Worm (Caenorhabditis elegans): ENCODE results near the gene ced-6.

ced-6 gene

DNA sequence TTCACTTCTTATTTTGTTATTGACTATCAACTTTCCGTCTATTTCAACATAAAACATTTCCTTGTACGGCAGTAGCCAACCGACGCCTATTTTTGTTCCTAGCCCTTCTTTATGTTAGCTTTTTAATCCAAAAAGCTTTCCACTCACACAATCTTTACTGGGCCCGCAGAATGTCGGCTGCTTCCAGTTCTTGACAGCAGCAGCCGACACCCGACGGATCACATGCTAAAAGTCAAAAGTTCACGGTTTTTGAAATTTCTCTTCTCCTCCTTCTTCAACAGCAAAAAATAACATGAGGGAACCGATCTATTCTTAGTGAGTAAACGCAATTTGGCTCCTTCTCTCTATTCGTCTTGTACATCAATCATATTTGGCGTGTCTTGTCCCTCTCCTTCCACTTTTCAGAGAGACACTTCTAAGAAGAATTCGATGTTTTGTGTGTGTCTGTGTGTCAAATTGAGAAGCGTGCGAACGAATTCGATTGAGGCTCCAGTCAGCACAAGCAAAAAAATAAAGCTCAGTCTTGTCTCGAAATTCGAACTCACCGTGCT is 36.9 kb downstream of the ced-6 start:
- no peak for TF ChIP-seq isw-1 (GFP tag; IDR thresholded peaks at IDR 0.05)
- no peak for TF ChIP-seq nhr-84 (tag; optimal IDR thresholded peaks at IDR 0.05)
- TF ChIP-seq nhr-85 (tag) = no peak
- no peak for TF ChIP-seq mab-9 (GFP tag; IDR thresholded peaks at IDR 0.05)
- TF ChIP-seq fkh-10 (GFP tag; optimal IDR thresholded peaks at IDR 0.05) = peak; percentile 89
- TF ChIP-seq snpc-4 (tag; optimal IDR thresholded peaks at IDR 0.05) = peak; percentile 87
- peak; percentile 45 for TF ChIP-seq ces-1 (GFP tag; optimal IDR thresholded peaks at IDR 0.05)
- TF ChIP-seq zip-4 (GFP tag; optimal IDR thresholded peaks at IDR 0.05) = no peak
- TF ChIP-seq egl-13 (tag; optimal IDR thresholded peaks at IDR 0.05) = no peak
- TF ChIP-seq egl-27 (tag; optimal IDR thresholded peaks at IDR 0.05) = no peak
- no peak for TF ChIP-seq nhr-47 (tag; optimal IDR thresholded peaks at IDR 0.05)
- TF ChIP-seq irx-1 (tag; optimal IDR thresholded peaks at IDR 0.05) = no peak
- peak; percentile 69 for TF ChIP-seq lin-14 (GFP tag; optimal IDR thresholded peaks at IDR 0.05)
- TF ChIP-seq lin-39 (tag; optimal IDR thresholded peaks at IDR 0.05) = no peak
- TF ChIP-seq aha-1 (tag; optimal IDR thresholded peaks at IDR 0.05) = no peak
- no peak for TF ChIP-seq nhr-11 (tag; optimal IDR thresholded peaks at IDR 0.05)

DNA sequence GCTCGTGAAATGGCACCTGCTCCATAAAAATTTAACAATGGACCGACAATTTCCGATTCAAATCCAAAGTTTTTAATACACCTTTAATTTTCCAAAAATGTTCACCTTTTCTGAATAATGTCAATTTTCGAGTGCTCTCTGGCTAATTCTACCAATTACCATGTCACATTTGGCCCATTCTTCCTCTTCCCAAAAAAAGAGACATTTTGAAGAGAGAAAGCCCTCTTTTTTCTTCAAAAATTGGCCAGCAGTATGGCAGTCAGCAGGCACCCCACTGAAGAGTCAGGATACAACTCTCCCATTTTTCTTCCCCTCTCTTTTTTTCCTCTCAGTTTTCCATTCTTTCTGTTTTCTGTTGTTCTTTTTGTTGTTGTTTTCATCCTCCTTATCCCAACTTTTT is 38.9 kb downstream of the ced-6 start:
- TF ChIP-seq nhr-19 (GFP tag; conservative IDR thresholded peaks at IDR 0.05) (no peak), irx-1 (tag; optimal IDR thresholded peaks at IDR 0.05) (no peak), hlh-17 (GFP tag; optimal IDR thresholded peaks at IDR 0.05; ENCODE audit: borderline replicate concordance) (no peak), snu-23 (GFP tag; optimal IDR thresholded peaks at IDR 0.05) (no peak), lin-14 (GFP tag; optimal IDR thresholded peaks at IDR 0.05) (peak; percentile 48), lin-35 (GFP tag; optimal IDR thresholded peaks at IDR 0.05) (no peak)

DNA sequence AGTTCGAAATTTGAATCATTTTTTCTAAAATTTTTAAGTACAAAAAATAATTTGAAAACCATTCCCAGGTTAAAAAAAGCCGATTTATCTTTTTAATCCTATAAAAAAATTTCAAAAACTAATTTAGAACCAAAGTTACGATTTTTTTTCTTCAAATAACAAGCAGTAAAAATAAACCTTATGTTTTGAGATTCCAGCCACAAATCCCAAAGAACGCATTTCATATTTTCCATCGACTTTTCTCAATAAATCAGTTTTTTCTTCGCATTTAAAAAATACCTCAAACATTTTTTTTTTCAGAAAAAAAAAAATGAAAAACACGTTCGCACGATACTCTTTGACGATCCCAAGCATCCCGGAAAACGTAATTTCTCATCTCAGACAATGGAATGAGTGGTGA is 39.6 kb downstream of the ced-6 start, which contains the start of gene ckk-1:
ckk-1 (plus strand) TSS at position 301 of the 400 bp plus-strand sequence.
- TF ChIP-seq C04F5.9 (tag; optimal IDR thresholded peaks at IDR 0.05) = no peak
- TF ChIP-seq skn-1 (tag; optimal IDR thresholded peaks at IDR 0.05) = no peak
- TF ChIP-seq tbx-2 (tag; optimal IDR thresholded peaks at IDR 0.05) = no peak
- no peak for TF ChIP-seq nhr-76 (tag; optimal IDR thresholded peaks at IDR 0.05)
- no peak for TF ChIP-seq lin-15B (tag; optimal IDR thresholded peaks at IDR 0.05)
- TF ChIP-seq snu-23 (GFP tag; optimal IDR thresholded peaks at IDR 0.05) = no peak
- TF ChIP-seq aha-1 (tag; optimal IDR thresholded peaks at IDR 0.05) = no peak
- no peak for TF ChIP-seq nhr-20 (tag; optimal IDR thresholded peaks at IDR 0.05)
- TF ChIP-seq swsn-7 (tag; optimal IDR thresholded peaks at IDR 0.05) = no peak
- TF ChIP-seq fos-1 (tag; optimal IDR thresholded peaks at IDR 0.05) = no peak
- TF ChIP-seq sup-37 (GFP tag; optimal IDR thresholded peaks at IDR 0.05) = no peak
- TF ChIP-seq ceh-63 (GFP tag; optimal IDR thresholded peaks at IDR 0.05) = no peak
- TF ChIP-seq hlh-4 (tag; optimal IDR thresholded peaks at IDR 0.05) = no peak
- no peak for TF ChIP-seq tlp-1 (tag; optimal IDR thresholded peaks at IDR 0.05)
- no peak for TF ChIP-seq ceh-82 (tag; optimal IDR thresholded peaks at IDR 0.05)
- TF ChIP-seq irx-1 (tag; optimal IDR thresholded peaks at IDR 0.05) = no peak
- TF ChIP-seq fkh-4 (tag; optimal IDR thresholded peaks at IDR 0.05; ENCODE audit: borderline replicate concordance) = no peak
- TF ChIP-seq egl-27 (tag; optimal IDR thresholded peaks at IDR 0.05) = no peak
- no peak for TF ChIP-seq elt-2 (tag; optimal IDR thresholded peaks at IDR 0.05)

DNA sequence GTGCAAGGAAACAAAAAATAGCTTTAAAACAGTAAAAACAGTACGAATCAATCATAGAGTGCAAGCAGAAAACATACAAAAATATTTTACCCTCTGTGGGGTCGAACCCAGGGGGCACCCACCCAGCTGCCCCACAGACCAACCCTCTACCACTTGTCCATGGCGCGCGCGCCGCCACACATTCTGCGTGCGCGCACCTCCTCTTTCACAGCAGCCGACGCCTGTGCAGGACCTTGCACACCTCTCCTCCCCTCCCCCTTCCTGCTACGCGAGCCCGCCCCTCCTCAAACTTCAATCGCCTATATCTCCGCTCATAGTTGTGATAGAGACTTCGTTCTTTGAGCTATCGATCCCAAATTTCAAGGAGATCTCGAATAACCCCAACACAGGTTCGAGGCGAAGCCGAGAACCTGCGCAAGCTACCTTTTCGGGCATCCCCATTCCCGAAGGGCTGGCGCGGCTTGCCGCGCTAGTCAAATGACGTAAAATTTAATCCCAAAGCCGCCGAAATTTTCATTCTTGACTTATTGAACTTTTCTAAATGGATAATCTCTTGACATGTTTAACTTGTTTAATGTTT is 41.8 kb downstream of the ced-6 start:
- peak; percentile 52; the same call in 1 of the 2 replicates for TF ChIP-seq ceh-88 (GFP tag; IDR thresholded peaks at IDR 0.05)
- TF ChIP-seq isw-1 (GFP tag; IDR thresholded peaks at IDR 0.05) = peak; percentile 30; the same call in 1 of the 2 replicates
- peak; percentile 72; the same call in 1 of the 2 replicates for TF ChIP-seq mab-9 (GFP tag; IDR thresholded peaks at IDR 0.05)
- peak; percentile 53 for TF ChIP-seq snpc-4 (tag; optimal IDR thresholded peaks at IDR 0.05)
- TF ChIP-seq nhr-71 (tag; optimal IDR thresholded peaks at IDR 0.05) = peak; percentile 24
- peak; percentile 23 for TF ChIP-seq lin-14 (GFP tag; optimal IDR thresholded peaks at IDR 0.05)
- peak; percentile 51 for TF ChIP-seq rnt-1 (tag; optimal IDR thresholded peaks at IDR 0.05)
- TF ChIP-seq nhr-19 (GFP tag; conservative IDR thresholded peaks at IDR 0.05) = peak; percentile 90
- peak; percentile 81 for TF ChIP-seq grh-1 (GFP tag; IDR thresholded peaks at IDR 0.05)
- 0 out of 2 replicates have a peak, but pooled peaks have one; percentile 31 for TF ChIP-seq unc-98 (GFP tag; IDR thresholded peaks at IDR 0.05)

Data from whole organism, L1 larva.